Fruit fly (Drosophila melanogaster) whole organism, embryonic: ENCODE results near the gene Synd.

ENCODE experiments used
- Atf6 ChIP-seq: fragments of 200-800 bp; sonication (Bioruptor generic); IDR thresholded peaks from 2 replicates; pipeline ENCODE4 v1.3.6; 2022; ENCODE audit warnings: missing biosample characterization, missing genetic modification characterization
- C15 ChIP-seq: fragments of 200-800 bp; sonication (Bioruptor generic); IDR thresholded peaks from 3 replicates; pipeline ENCODE4 v1.3.6; 2022; ENCODE audit warnings: missing biosample characterization, missing genetic modification characterization
- CG10321 ChIP-seq: fragments of 200-800 bp; sonication (Bioruptor generic); IDR thresholded peaks from 2 replicates; pipeline ENCODE4 v1.3.6; 2022; ENCODE audit warnings: missing biosample characterization, missing genetic modification characterization
- CG11093 ChIP-seq: fragments of 200-800 bp; sonication (Bioruptor generic); IDR thresholded peaks from 3 replicates; pipeline ENCODE4 v1.3.6; 2022; ENCODE audit warnings: missing biosample characterization, missing genetic modification characterization
- CG12236 ChIP-seq: fragments of 200-800 bp; sonication (Bioruptor generic); optimal IDR thresholded peaks from 2 replicates; lab custom pipeline; 2016; ENCODE audit warnings: missing biosample characterization, missing genetic modification characterization
- CG13424 ChIP-seq: fragments of 200-800 bp; sonication (Bioruptor generic); optimal IDR thresholded peaks from 2 replicates; lab custom pipeline; 2019; ENCODE audit warnings: missing biosample characterization, mild to moderate bottlenecking, missing genetic modification characterization, moderate library complexity
- CG15011 ChIP-seq: fragments of 200-800 bp; sonication (Bioruptor generic); optimal IDR thresholded peaks from 3 replicates; lab custom pipeline; 2018; ENCODE audit warnings: missing biosample characterization, mild to moderate bottlenecking, missing genetic modification characterization
- CG16813 ChIP-seq: fragments of 200-800 bp; sonication (Bioruptor generic); IDR thresholded peaks from 3 replicates; pipeline ENCODE4 v1.3.6; 2022; ENCODE audit warnings: missing biosample characterization, missing genetic modification characterization; ENCODE audit not compliant: partially characterized antibody
- CG17186 ChIP-seq: fragments of 200-800 bp; sonication (Bioruptor generic); optimal IDR thresholded peaks from 3 replicates; lab custom pipeline; 2017; ENCODE audit warnings: missing biosample characterization, missing genetic modification reagents, missing genetic modification characterization
- CG2199 ChIP-seq: fragments of 200-800 bp; sonication (Bioruptor generic); IDR thresholded peaks from 3 replicates; pipeline ENCODE4 v1.3.6; 2022; ENCODE audit warnings: missing biosample characterization, missing genetic modification characterization
- CG2875 ChIP-seq: fragments of 200-800 bp; sonication (Bioruptor generic); optimal IDR thresholded peaks from 2 replicates; lab custom pipeline; 2017; ENCODE audit warnings: missing biosample characterization, mild to moderate bottlenecking, missing genetic modification characterization, missing genetic modification reagents
- CG31365 ChIP-seq: fragments of 200-800 bp; sonication (Bioruptor generic); optimal IDR thresholded peaks from 2 replicates; lab custom pipeline; 2018; ENCODE audit warnings: missing biosample characterization, mild to moderate bottlenecking, missing genetic modification characterization
- CG3726 ChIP-seq: fragments of 200-800 bp; sonication (Bioruptor generic); IDR thresholded peaks from 3 replicates; pipeline ENCODE4, ENCODE4 v1.3.6; 2022; ENCODE audit warnings: missing biosample characterization, missing genetic modification characterization
- CG5245 ChIP-seq: fragments of 200-800 bp; sonication (Bioruptor generic); optimal IDR thresholded peaks from 3 replicates; lab custom pipeline; 2016; ENCODE audit warnings: missing biosample characterization, missing genetic modification characterization
- CG5953 ChIP-seq: fragments of 200-800 bp; sonication (Bioruptor generic); IDR thresholded peaks from 2 replicates; pipeline ENCODE4 v1.3.6; 2022; ENCODE audit warnings: missing biosample characterization, missing genetic modification characterization
- CG7357 ChIP-seq: fragments of 200-800 bp; sonication (Bioruptor generic); IDR thresholded peaks from 3 replicates; pipeline ENCODE4 v1.3.6; 2022; ENCODE audit warnings: missing biosample characterization, missing genetic modification characterization
- CG8388 ChIP-seq: fragments of 200-800 bp; sonication (Bioruptor generic); optimal IDR thresholded peaks from 2 replicates; lab custom pipeline; 2019; ENCODE audit warnings: missing biosample characterization, mild to moderate bottlenecking, missing genetic modification characterization, moderate library complexity
- CG8944 ChIP-seq: fragments of 200-800 bp; sonication (Bioruptor generic); optimal IDR thresholded peaks from 3 replicates; lab custom pipeline; 2016; ENCODE audit warnings: missing biosample characterization, missing genetic modification characterization
- CG9797 ChIP-seq: fragments of 200-800 bp; sonication (Bioruptor generic); optimal IDR thresholded peaks from 3 replicates; lab custom pipeline; 2018; ENCODE audit warnings: missing biosample characterization, mild to moderate bottlenecking, missing genetic modification characterization
- Camta ChIP-seq: fragments of 200-800 bp; sonication (Bioruptor generic); optimal IDR thresholded peaks from 2 replicates; lab custom pipeline; 2016; ENCODE audit warnings: missing biosample characterization, missing genetic modification characterization
- Dip3 ChIP-seq: fragments of 200-800 bp; sonication (Bioruptor generic); optimal IDR thresholded peaks from 3 replicates; lab custom pipeline; 2016; ENCODE audit warnings: missing biosample characterization, missing genetic modification characterization
- Doc2 ChIP-seq: fragments of 200-800 bp; sonication (Bioruptor generic); IDR thresholded peaks from 2 replicates; pipeline ENCODE4 v1.3.6; 2022; ENCODE audit warnings: missing biosample characterization, missing genetic modification characterization
- Dp ChIP-seq: fragments of 200-800 bp; sonication (Bioruptor generic); optimal IDR thresholded peaks from 2 replicates; lab custom pipeline; 2018; ENCODE audit warnings: missing biosample characterization, mild to moderate bottlenecking, missing genetic modification characterization, moderate library complexity
- HLH3B ChIP-seq: fragments of 200-800 bp; sonication (Bioruptor generic); IDR thresholded peaks from 2 replicates; pipeline ENCODE4 v1.3.6; 2022; ENCODE audit warnings: missing biosample characterization, missing genetic modification characterization
- Hr3 ChIP-seq: fragments of 200-800 bp; sonication (Bioruptor generic); optimal IDR thresholded peaks from 3 replicates; lab custom pipeline; 2016; ENCODE audit warnings: missing biosample characterization, missing genetic modification characterization
- Hr39 ChIP-seq: fragments of >200 bp; optimal IDR thresholded peaks from 2 replicates; lab custom pipeline; 2017
- Jarid2 ChIP-seq: fragments of 200-800 bp; sonication (Bioruptor generic); optimal IDR thresholded peaks from 3 replicates; lab custom pipeline; 2017; ENCODE audit warnings: mild to moderate bottlenecking, missing biosample characterization, missing genetic modification reagents, missing genetic modification characterization
- Lpt ChIP-seq: fragments of >200 bp; optimal IDR thresholded peaks from 2 replicates; lab custom pipeline; 2018; ENCODE audit warnings: missing biosample characterization, missing genetic modification characterization
- Mes4 ChIP-seq: fragments of 200-800 bp; sonication (Bioruptor generic); optimal IDR thresholded peaks from 2 replicates; lab custom pipeline; 2016; ENCODE audit warnings: missing biosample characterization, missing genetic modification characterization
- Rx ChIP-seq: fragments of 200-800 bp; sonication (Bioruptor generic); IDR thresholded peaks from 2 replicates; pipeline ENCODE4 v1.3.6; 2022; ENCODE audit warnings: missing biosample characterization, missing genetic modification characterization
- Sin3A ChIP-seq: fragments of >200 bp; optimal IDR thresholded peaks from 2 replicates; lab custom pipeline; 2018
- Six4 ChIP-seq: fragments of 200-800 bp; sonication (Bioruptor generic); optimal IDR thresholded peaks from 2 replicates; lab custom pipeline; 2016; ENCODE audit warnings: missing biosample characterization, missing genetic modification characterization
- ab ChIP-seq: fragments of 200-800 bp; sonication (Bioruptor generic); optimal IDR thresholded peaks from 2 replicates; lab custom pipeline; 2016; ENCODE audit warnings: missing biosample characterization, missing genetic modification characterization
- ato ChIP-seq: fragments of 200-800 bp; sonication (Bioruptor generic); IDR thresholded peaks from 2 replicates; pipeline ENCODE4 v1.3.6; 2022; ENCODE audit warnings: missing biosample characterization, missing genetic modification characterization; ENCODE audit not compliant: partially characterized antibody
- az2 ChIP-seq: fragments of 200-800 bp; sonication (Bioruptor generic); optimal IDR thresholded peaks from 3 replicates; lab custom pipeline; 2016; ENCODE audit warnings: missing biosample characterization, missing genetic modification characterization
- bab2 ChIP-seq: fragments of 200-800 bp; sonication (Bioruptor generic); optimal IDR thresholded peaks from 2 replicates; lab custom pipeline; 2016; ENCODE audit warnings: missing biosample characterization, missing genetic modification characterization
- cas ChIP-seq: fragments of 200-800 bp; sonication (Bioruptor generic); IDR thresholded peaks from 2 replicates; pipeline ENCODE4 v1.3.6; 2022; ENCODE audit warnings: missing biosample characterization, missing genetic modification characterization
- chinmo ChIP-seq: fragments of 200-800 bp; sonication (Bioruptor generic); IDR thresholded peaks from 4 replicates; pipeline ENCODE4 v1.3.6; 2022; ENCODE audit warnings: missing biosample characterization, missing genetic modification characterization; ENCODE audit not compliant: partially characterized antibody
- chm ChIP-seq: fragments of 200-800 bp; sonication (Bioruptor generic); IDR thresholded peaks from 2 replicates; pipeline ENCODE4 v1.3.6; 2022; ENCODE audit warnings: missing biosample characterization, missing genetic modification characterization
- dysf ChIP-seq: fragments of 200-800 bp; sonication (Bioruptor generic); IDR thresholded peaks from 3 replicates; pipeline ENCODE4 v1.3.6; 2022; ENCODE audit warnings: missing biosample characterization, missing genetic modification characterization
- ham ChIP-seq: fragments of 200-800 bp; sonication (Bioruptor generic); IDR thresholded peaks from 2 replicates; pipeline ENCODE4 v1.3.6; 2022; ENCODE audit warnings: missing biosample characterization, missing genetic modification characterization
- jigr1 ChIP-seq: fragments of 200-800 bp; sonication (Bioruptor generic); IDR thresholded peaks from 3 replicates; pipeline ENCODE4 v1.3.6; 2022; ENCODE audit warnings: missing biosample characterization, missing genetic modification characterization
- lab ChIP-seq: fragments of 200-800 bp; sonication (Bioruptor generic); optimal IDR thresholded peaks from 3 replicates; lab custom pipeline; 2017; ENCODE audit warnings: missing biosample characterization, missing genetic modification characterization, mild to moderate bottlenecking, moderate library complexity, missing genetic modification reagents
- lov ChIP-seq, 2 experiments: fragments of 200-800 bp in 1 of 2; fragments of >200 bp in 1 of 2; sonication (Bioruptor generic) in 1 of 2; IDR thresholded peaks in 1 of 2; optimal IDR thresholded peaks in 1 of 2; 2 replicates in 1 of 2; 3 replicates in 1 of 2; pipeline versions ENCODE4 v1.3.6 to Lab custom; 2017 to 2022; ENCODE audit warnings: missing biosample characterization in 1 of 2, missing genetic modification characterization in 1 of 2
- maf-S ChIP-seq: fragments of 200-800 bp; sonication (Bioruptor generic); optimal IDR thresholded peaks from 2 replicates; lab custom pipeline; 2016; ENCODE audit warnings: missing biosample characterization, missing genetic modification characterization
- nerfin-2 ChIP-seq: fragments of 200-800 bp; sonication (Bioruptor generic); IDR thresholded peaks from 2 replicates; pipeline ENCODE4 v1.3.6; 2022; ENCODE audit warnings: missing biosample characterization, missing genetic modification characterization; ENCODE audit not compliant: partially characterized antibody
- pan ChIP-seq, 4 experiments: fragments of >200 bp in 3 of 4; fragments of 200-800 bp in 1 of 4; sonication (Bioruptor generic) in 1 of 4; optimal IDR thresholded peaks in 3 of 4; IDR thresholded peaks in 1 of 4; 2 replicates each; pipeline versions ENCODE4 v1.3.6 to Lab custom; 2017 to 2022; ENCODE audit warnings: missing biosample characterization in 2 of 4, missing genetic modification characterization in 2 of 4, mixed read lengths in 1 of 4
- pzg ChIP-seq: fragments of 200-800 bp; sonication (Bioruptor generic); optimal IDR thresholded peaks from 3 replicates; lab custom pipeline; 2018; ENCODE audit warnings: missing biosample characterization, mild to moderate bottlenecking, missing genetic modification characterization, moderate library complexity
- ranshi ChIP-seq: fragments of 200-800 bp; sonication (Bioruptor generic); IDR thresholded peaks from 2 replicates; pipeline ENCODE4 v1.3.6; 2022; ENCODE audit warnings: missing biosample characterization, missing genetic modification characterization
- salm ChIP-seq: fragments of 200-800 bp; sonication (Bioruptor generic); optimal IDR thresholded peaks from 2 replicates; lab custom pipeline; 2018; ENCODE audit warnings: missing biosample characterization, mild to moderate bottlenecking, missing genetic modification characterization
- sens-2 ChIP-seq: fragments of 200-800 bp; sonication (Bioruptor generic); IDR thresholded peaks from 2 replicates; pipeline ENCODE4 v1.3.6; 2022; ENCODE audit warnings: missing biosample characterization, missing genetic modification characterization
- twi ChIP-seq: fragments of 200-800 bp; optimal IDR thresholded peaks from 2 replicates; lab custom pipeline; 2019; ENCODE audit warnings: missing biosample characterization, mild to moderate bottlenecking, missing genetic modification characterization, moderate library complexity

Synd gene

DNA sequence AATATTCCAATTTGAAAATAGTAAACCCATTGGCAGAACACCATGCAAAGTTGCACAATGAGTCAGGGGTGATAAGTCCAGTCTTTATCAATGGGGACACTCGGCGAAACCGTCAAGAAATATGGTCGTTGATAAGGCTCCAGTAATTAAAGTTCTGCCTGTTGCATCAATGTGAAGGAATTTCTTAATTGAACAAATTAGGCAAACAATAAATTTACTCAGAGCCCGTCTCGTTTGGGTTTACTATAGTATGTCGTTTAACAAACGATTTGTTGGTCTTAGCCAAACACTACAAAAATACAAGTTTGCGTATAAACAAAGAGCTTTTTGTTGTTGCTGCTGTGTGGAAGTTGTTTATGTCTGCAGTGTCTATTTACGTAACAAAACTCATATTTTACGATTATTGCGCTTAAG lies 2.2 kb downstream of the Synd start (continued):
- TF ChIP-seq lab (GFP tag; lab: Kevin White, UChicago) = peak; percentile 87
- TF ChIP-seq ab (GFP tag; lab: Kevin White, UChicago) = no peak
- no peak for TF ChIP-seq twi (tag; lab: Kevin White, UChicago)
- TF ChIP-seq Rx = no peak
- TF ChIP-seq CG5953 = no peak
- TF ChIP-seq Doc2 (GFP tag; lab: Robert Waterston, UW) = no peak
- no peak for TF ChIP-seq jigr1 (GFP tag; lab: Robert Waterston, UW)
- TF ChIP-seq maf-S = no peak
- TF ChIP-seq CG16813 (GFP tag; lab: Robert Waterston, UW) = no peak
- peak; percentile 46 for TF ChIP-seq salm (tag; lab: Kevin White, UChicago)
- no peak for TF ChIP-seq C15 (GFP tag; lab: Robert Waterston, UW)
- no peak for TF ChIP-seq ham
- TF ChIP-seq CG8944 = no peak
- TF ChIP-seq cas (GFP tag; lab: Robert Waterston, UW) = no peak
- no peak for TF ChIP-seq lov (optimal IDR thresholded peaks at IDR 0.05; lab: Kevin White, UChicago)
- no peak for TF ChIP-seq lov (GFP tag; IDR thresholded peaks at IDR 0.05; lab: Robert Waterston, UW)
- TF ChIP-seq Camta = no peak
- TF ChIP-seq chinmo (GFP tag; lab: Robert Waterston, UW) = no peak
- TF ChIP-seq Jarid2 = peak; percentile 24
- peak; percentile 61 for TF ChIP-seq Atf6 (GFP tag; lab: Robert Waterston, UW)
- no peak for TF ChIP-seq Lpt (GFP tag; lab: Kevin White, UChicago)
- TF ChIP-seq CG3726 (GFP tag; lab: Robert Waterston, UW) = no peak
- no peak for TF ChIP-seq Dip3 (GFP tag; lab: Kevin White, UChicago)
- TF ChIP-seq CG15011 (GFP tag; lab: Kevin White, UChicago) = peak; percentile 66
- no peak for TF ChIP-seq CG11093 (GFP tag; lab: Robert Waterston, UW)
- TF ChIP-seq Mes4 = no peak
- peak; percentile 47; the same call in 1 of the 2 replicates for TF ChIP-seq ranshi (GFP tag; lab: Robert Waterston, UW)
- TF ChIP-seq CG7357 = 0 out of 3 replicates have a peak, but pooled peaks have one; percentile 28
- no peak for TF ChIP-seq HLH3B (GFP tag; lab: Robert Waterston, UW)
- no peak for TF ChIP-seq chm
- TF ChIP-seq ato (GFP tag; lab: Robert Waterston, UW) = no peak
- TF ChIP-seq Sin3A (lab: Kevin White, UChicago) = no peak
- TF ChIP-seq dysf (GFP tag; lab: Robert Waterston, UW) = peak; percentile 40; the same call in 1 of the 3 replicates
- peak; percentile 61 for TF ChIP-seq CG31365 (tag; lab: Kevin White, UChicago)
- TF ChIP-seq az2 (GFP tag; lab: Kevin White, UChicago) = no peak
- TF ChIP-seq CG17186 (GFP tag; lab: Kevin White, UChicago) = no peak
- TF ChIP-seq CG10321 (GFP tag; lab: Robert Waterston, UW) = no peak
- no peak for TF ChIP-seq pzg (GFP tag; lab: Kevin White, UChicago)
- peak; percentile 9 for TF ChIP-seq CG13424 (tag; lab: Kevin White, UChicago)
- TF ChIP-seq CG12236 (GFP tag; lab: Kevin White, UChicago) = peak; percentile 6
- no peak for TF ChIP-seq Hr39 (lab: Kevin White, UChicago)
- TF ChIP-seq CG8388 (GFP tag; lab: Kevin White, UChicago) = no peak
- TF ChIP-seq CG2875 (GFP tag; lab: Kevin White, UChicago) = peak; percentile 68
- TF ChIP-seq Hr3 = no peak
- no peak for TF ChIP-seq sens-2 (GFP tag; lab: Robert Waterston, UW)
- TF ChIP-seq bab2 (GFP tag; lab: Kevin White, UChicago) = peak; percentile 61
- TF ChIP-seq Six4 (GFP tag; lab: Kevin White, UChicago) = no peak
- TF ChIP-seq CG5245 = no peak
- TF ChIP-seq pan (optimal IDR thresholded peaks at IDR 0.05; lab: Kevin White, UChicago) = no peak
- no peak for TF ChIP-seq pan (GFP tag; optimal IDR thresholded peaks at IDR 0.05 in 1 of 2, IDR thresholded peaks at IDR 0.05 in 1 of 2)
- no peak for TF ChIP-seq nerfin-2 (GFP tag; lab: Robert Waterston, UW)
- TF ChIP-seq Dp (GFP tag; lab: Kevin White, UChicago) = no peak
- no peak for TF ChIP-seq CG9797 (GFP tag; lab: Kevin White, UChicago)
- TF ChIP-seq CG2199 = no peak
